Worm (Caenorhabditis elegans): Measurements from ENCODE around the gene srap-1.
A peak's percentile ranks its signal among the peaks of the same experiment; 100 is the strongest.

The srap-1 gene

DNA sequence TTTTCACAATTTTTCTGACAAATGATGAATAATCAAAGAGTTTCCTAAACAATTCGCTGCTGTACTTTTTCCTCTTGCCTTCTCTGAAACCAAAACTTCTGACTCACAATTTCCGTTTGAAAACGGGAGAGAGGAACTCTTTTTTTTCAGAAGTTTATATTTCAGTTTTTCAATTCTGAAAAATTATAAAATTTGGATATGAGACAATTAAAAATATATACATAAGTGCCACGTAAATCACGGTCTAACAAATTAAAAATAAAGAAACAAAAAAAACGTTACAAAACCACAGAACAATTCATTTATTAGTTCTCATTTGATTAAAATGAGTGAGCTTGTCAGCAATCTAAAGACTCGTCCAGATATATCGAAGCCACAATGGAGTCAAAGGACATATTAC is 17.3 kb upstream of the srap-1 start, which contains the start of gene sfxn-1.2:
sfxn-1.2 (plus strand) TSS at position 301 of the 400 bp plus-strand sequence.
- TF ChIP-seq tra-1 (GFP tag; IDR thresholded peaks at IDR 0.05) (no peak), aha-1 (tag) (peak; percentile 35)

ce11 chrII:11188026-11188425 is 15.0 kb upstream of the srap-1 start, which contains the start of gene F37H8.5:
Gene F37H8.5 (plus strand): TSS chrII:11188206.
- no peak for TF ChIP-seq nhr-42 (GFP tag; IDR thresholded peaks at IDR 0.05)
- TF ChIP-seq mxl-3 (GFP tag; optimal IDR thresholded peaks at IDR 0.05), result no peak
- no peak for TF ChIP-seq aha-1 (tag)
- no peak for TF ChIP-seq rbr-2 (tag; optimal IDR thresholded peaks at IDR 0.05)
- TF ChIP-seq unc-62 (GFP tag; optimal IDR thresholded peaks at IDR 0.05 in 1 of 2), result peak in 1 of 2 experiments; percentile 92
- no peak for TF ChIP-seq unc-62 (tag; optimal IDR thresholded peaks at IDR 0.05)
- peak in 1 of 2 experiments; percentile 28 for TF ChIP-seq daf-16 (GFP tag; optimal IDR thresholded peaks at IDR 0.05)
- no peak for TF ChIP-seq daf-16 (tag; optimal IDR thresholded peaks at IDR 0.05)
- no peak for TF ChIP-seq zag-1 (tag; optimal IDR thresholded peaks at IDR 0.05)
- no peak for TF ChIP-seq F44E2.7 (GFP tag; IDR thresholded peaks at IDR 0.05)

DNA sequence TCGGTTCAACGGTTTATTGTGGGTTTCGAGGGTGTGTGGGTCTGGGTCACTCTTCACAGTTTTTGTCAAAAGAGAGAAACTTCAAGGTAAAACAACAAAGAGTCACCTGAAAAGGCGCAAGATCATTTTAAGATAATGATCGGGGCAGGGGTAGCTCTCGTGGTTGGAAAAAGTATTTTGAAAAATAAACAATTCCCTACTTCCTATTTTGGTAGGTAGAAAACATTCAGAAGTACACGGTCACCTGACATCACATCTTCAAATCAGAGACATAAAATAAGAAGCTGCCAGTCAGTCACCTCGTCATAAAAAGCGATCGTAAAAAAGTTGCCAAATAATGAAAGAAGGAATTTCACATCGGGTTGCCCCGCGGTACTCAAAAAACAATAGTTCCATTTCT is 10.5 kb upstream of the srap-1 start:
- TF ChIP-seq mep-1 (tag; optimal IDR thresholded peaks at IDR 0.05) (no peak), ztf-11 (tag; optimal IDR thresholded peaks at IDR 0.05) (no peak), lin-39 (tag; optimal IDR thresholded peaks at IDR 0.05) (no peak), cey-2 (tag; optimal IDR thresholded peaks at IDR 0.05; ENCODE audit: borderline replicate concordance, insufficient read depth) (no peak), lsy-2 (tag; optimal IDR thresholded peaks at IDR 0.05) (no peak), tra-1 (GFP tag; IDR thresholded peaks at IDR 0.05) (no peak), ceh-82 (tag; optimal IDR thresholded peaks at IDR 0.05) (no peak), lin-38 (GFP tag; IDR thresholded peaks at IDR 0.05) (no peak), vab-7 (GFP tag; IDR thresholded peaks at IDR 0.05) (no peak), zfp-2 (tag; optimal IDR thresholded peaks at IDR 0.05) (no peak)

DNA sequence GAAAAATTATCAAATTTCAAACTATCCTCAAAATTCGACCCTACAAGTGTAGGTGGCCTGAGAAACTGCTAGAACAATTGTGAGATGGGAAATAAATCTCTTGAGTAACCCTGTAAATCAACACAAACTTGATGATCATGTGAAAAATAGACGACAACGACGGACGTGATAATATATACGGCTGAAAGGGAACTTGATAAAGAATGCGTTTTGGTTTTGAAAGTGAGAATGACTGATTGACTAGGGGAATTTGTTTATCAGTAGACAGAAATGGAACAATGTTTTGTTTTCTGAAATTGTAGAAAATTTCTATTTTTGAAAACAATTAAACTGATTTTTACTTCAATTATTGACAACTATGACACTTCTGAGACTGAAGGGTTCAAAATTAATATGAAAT is 9.5 kb upstream of the srap-1 start:
- no peak for TF ChIP-seq lin-15B (tag; optimal IDR thresholded peaks at IDR 0.05)
- no peak for TF ChIP-seq lin-38 (GFP tag; IDR thresholded peaks at IDR 0.05)
- TF ChIP-seq daf-16 (GFP tag; optimal IDR thresholded peaks at IDR 0.05), result no peak
- TF ChIP-seq daf-16 (tag; optimal IDR thresholded peaks at IDR 0.05), result no peak
- TF ChIP-seq D1046.2 (GFP tag; IDR thresholded peaks at IDR 0.05), result no peak
- TF ChIP-seq nhr-41 (GFP tag; IDR thresholded peaks at IDR 0.05), result no peak
- peak in 1 of 2 experiments; percentile 52 for TF ChIP-seq unc-62 (GFP tag; optimal IDR thresholded peaks at IDR 0.05 in 1 of 2)
- TF ChIP-seq unc-62 (tag; optimal IDR thresholded peaks at IDR 0.05), result no peak
- TF ChIP-seq spr-3 (GFP tag; optimal IDR thresholded peaks at IDR 0.05), result no peak
- no peak for TF ChIP-seq nhr-11 (tag; optimal IDR thresholded peaks at IDR 0.05)
- no peak for TF ChIP-seq tra-1 (GFP tag; IDR thresholded peaks at IDR 0.05)
- peak; percentile 27 for TF ChIP-seq hlh-30 (tag; optimal IDR thresholded peaks at IDR 0.05; ENCODE audit: insufficient read depth)
- TF ChIP-seq daf-8 (GFP tag; IDR thresholded peaks at IDR 0.05), result no peak
- TF ChIP-seq sdz-12 (GFP tag; optimal IDR thresholded peaks at IDR 0.05), result no peak

DNA sequence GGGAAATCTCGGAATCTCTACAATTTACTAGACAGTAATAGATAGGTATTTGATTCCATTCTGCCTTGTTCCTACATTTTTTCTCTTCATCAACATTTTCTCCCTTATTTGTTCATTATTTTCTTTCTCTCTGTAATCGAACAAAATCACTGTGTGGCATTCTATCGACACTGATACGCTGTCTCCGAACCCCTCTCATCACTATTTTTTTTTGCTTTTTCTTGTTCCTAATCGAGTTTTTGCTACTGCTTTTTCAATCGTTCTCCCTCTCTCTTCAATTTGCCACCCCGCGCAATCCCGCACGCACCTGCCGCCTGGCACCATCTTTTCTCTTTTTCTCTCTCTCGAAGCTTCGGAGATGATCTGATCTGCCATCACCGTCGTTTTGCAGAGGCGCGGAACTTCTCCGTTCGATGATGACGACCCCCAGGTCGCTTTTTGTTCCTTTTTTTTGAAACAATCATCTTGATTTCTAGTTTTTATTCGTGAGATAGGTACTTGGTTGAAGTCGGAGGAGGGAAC is 2.7 kb upstream of the srap-1 start:
- peak in 1 of 2 experiments; percentile 41 for TF ChIP-seq mdl-1 (tag; optimal IDR thresholded peaks at IDR 0.05)
- TF ChIP-seq unc-39 (tag; optimal IDR thresholded peaks at IDR 0.05), result no peak
- TF ChIP-seq aha-1 (tag), result peak; percentile 84
- TF ChIP-seq nhr-11 (tag; optimal IDR thresholded peaks at IDR 0.05), result no peak
- TF ChIP-seq fos-1 (tag; optimal IDR thresholded peaks at IDR 0.05), result no peak
- TF ChIP-seq spr-1 (tag; optimal IDR thresholded peaks at IDR 0.05), result no peak
- no peak for TF ChIP-seq zfp-2 (tag; optimal IDR thresholded peaks at IDR 0.05)
- TF ChIP-seq hlh-30 (tag; optimal IDR thresholded peaks at IDR 0.05; ENCODE audit: insufficient read depth), result no peak
- no peak for TF ChIP-seq Y48G9A.11 (GFP tag; IDR thresholded peaks at IDR 0.05)
- no peak for TF ChIP-seq zfp-3 (GFP tag; conservative IDR thresholded peaks at IDR 0.05)
- TF ChIP-seq sdz-12 (GFP tag; optimal IDR thresholded peaks at IDR 0.05), result no peak
- peak; percentile 48; the same call in 1 of the 2 replicates for TF ChIP-seq set-16 (GFP tag; IDR thresholded peaks at IDR 0.05)
- TF ChIP-seq nhr-76 (tag; optimal IDR thresholded peaks at IDR 0.05), result no peak
- TF ChIP-seq dmd-8 (GFP tag; IDR thresholded peaks at IDR 0.05), result 0 out of 2 replicates have a peak, but pooled peaks have one; percentile 12
- peak; percentile 24 for TF ChIP-seq mep-1 (tag; optimal IDR thresholded peaks at IDR 0.05)
- TF ChIP-seq hlh-11 (tag; optimal IDR thresholded peaks at IDR 0.05), result peak; percentile 9
- no peak for TF ChIP-seq nhr-25 (tag; optimal IDR thresholded peaks at IDR 0.05; ENCODE audit: borderline replicate concordance, insufficient read depth)
- TF ChIP-seq F10B5.3 (tag; optimal IDR thresholded peaks at IDR 0.05), result no peak
- peak; percentile 43 for TF ChIP-seq nhr-10 (tag; optimal IDR thresholded peaks at IDR 0.05)
- no peak for TF ChIP-seq nhr-48 (tag; optimal IDR thresholded peaks at IDR 0.05)
- peak; percentile 24 for TF ChIP-seq mes-2 (tag; optimal IDR thresholded peaks at IDR 0.05; ENCODE audit: poor library complexity, severe bottlenecking)
- TF ChIP-seq ama-1 (optimal IDR thresholded peaks at IDR 0.05), result no peak
